Worm (Caenorhabditis elegans) whole organism, L1 larva: ENCODE results near the gene F59G1.4.
A peak's percentile ranks its signal among the peaks of the same experiment; 100 is the strongest.

Experiments used
- C34B4.2 ChIP-seq: sonication (generic microtip); optimal IDR thresholded peaks from 2 replicates; lab custom pipeline; 2017; ENCODE audit warnings: mild to moderate bottlenecking, missing genetic modification characterization, missing compliant biosample characterization
- alr-1 ChIP-seq: fragments of 200-800 bp; sonication (Bioruptor generic); optimal IDR thresholded peaks from 2 replicates; lab custom pipeline; 2018; ENCODE audit warnings: borderline replicate concordance, mild to moderate bottlenecking, missing genetic modification characterization, missing compliant biosample characterization
- aly-2 ChIP-seq: fragments of 150-350 bp; optimal IDR thresholded peaks from 2 replicates; lab custom pipeline; 2014; ENCODE audit warnings: missing biosample characterization, missing genetic modification characterization
- ama-1 ChIP-seq: fragments of 150-350 bp; optimal IDR thresholded peaks from 2 replicates; lab custom pipeline; 2014
- ceh-88 ChIP-seq: fragments of 200-800 bp; sonication (Bioruptor generic); IDR thresholded peaks from 2 replicates; pipeline ENCODE4 v1.3.6; 2022; ENCODE audit warnings: missing genetic modification characterization, missing compliant biosample characterization
- dsc-1 ChIP-seq: sonication (generic microtip); optimal IDR thresholded peaks from 2 replicates; lab custom pipeline; 2016; ENCODE audit warnings: mild to moderate bottlenecking, missing genetic modification characterization, missing compliant biosample characterization
- efl-1 ChIP-seq, 4 experiments: fragments of 150-350 bp; optimal IDR thresholded peaks in 3 of 4; peaks in 1 of 4; 1 replicate in 1 of 4; 2 replicates in 3 of 4; lab custom pipeline; 2014; ENCODE audit warnings: missing biosample characterization in 2 of 4, missing genetic modification characterization in 2 of 4, missing genetic modification reagents in 2 of 4
- efl-3 ChIP-seq: fragments of 200-800 bp; sonication (Bioruptor generic); optimal IDR thresholded peaks from 2 replicates; lab custom pipeline; 2018; ENCODE audit warnings: mild to moderate bottlenecking, missing genetic modification characterization, missing compliant biosample characterization
- egl-27 ChIP-seq, 2 experiments: fragments of 150-350 bp in 1 of 2; sonication (generic microtip); optimal IDR thresholded peaks; 3 replicates each; lab custom pipeline; 2017 to 2018; ENCODE audit warnings: missing biosample characterization in 2 of 2, missing genetic modification characterization in 2 of 2, missing genetic modification reagents in 2 of 2
- elt-2 ChIP-seq: sonication (generic microtip); optimal IDR thresholded peaks from 2 replicates; lab custom pipeline; 2016; ENCODE audit warnings: missing genetic modification characterization, mild to moderate bottlenecking, inconsistent platforms, missing compliant biosample characterization, missing genetic modification reagents
- elt-3 ChIP-seq, 6 experiments: fragments of 150-350 bp in 1 of 6; sonication (generic microtip); optimal IDR thresholded peaks; 2 replicates each; lab custom pipeline; 2017 to 2018; ENCODE audit warnings: missing biosample characterization in 6 of 6, missing genetic modification characterization in 6 of 6, inconsistent platforms in 1 of 6
- ets-5 ChIP-seq: fragments of 200-800 bp; sonication (Bioruptor generic); IDR thresholded peaks from 2 replicates; pipeline ENCODE4 v1.3.6; 2022; ENCODE audit warnings: missing genetic modification characterization, missing compliant biosample characterization
- fkh-10 ChIP-seq: sonication (generic microtip); optimal IDR thresholded peaks from 2 replicates; lab custom pipeline; 2017; ENCODE audit warnings: missing biosample characterization, missing genetic modification reagents, missing genetic modification characterization
- fkh-4 ChIP-seq: sonication (generic microtip); optimal IDR thresholded peaks from 2 replicates; lab custom pipeline; 2016; ENCODE audit warnings: missing compliant biosample characterization, missing genetic modification characterization, borderline replicate concordance
- fkh-8 ChIP-seq: sonication (generic microtip); optimal IDR thresholded peaks from 2 replicates; lab custom pipeline; 2016; ENCODE audit warnings: mild to moderate bottlenecking, missing genetic modification characterization, missing compliant biosample characterization
- grh-1 ChIP-seq: fragments of 200-800 bp; sonication (Bioruptor generic); IDR thresholded peaks from 2 replicates; pipeline ENCODE4 v1.3.6; 2022; ENCODE audit warnings: missing genetic modification reagents, missing genetic modification characterization, missing compliant biosample characterization
- hlh-17 ChIP-seq: fragments of 200-800 bp; sonication (Bioruptor generic); optimal IDR thresholded peaks from 2 replicates; lab custom pipeline; 2018; ENCODE audit warnings: missing genetic modification characterization, mild to moderate bottlenecking, missing compliant biosample characterization, moderate library complexity, borderline replicate concordance
- hlh-4 ChIP-seq: sonication (generic microtip); optimal IDR thresholded peaks from 2 replicates; lab custom pipeline; 2016; ENCODE audit warnings: mild to moderate bottlenecking, missing genetic modification characterization, missing compliant biosample characterization
- irx-1 ChIP-seq: sonication (generic microtip); optimal IDR thresholded peaks from 2 replicates; lab custom pipeline; 2016; ENCODE audit warnings: missing genetic modification characterization, missing compliant biosample characterization
- isw-1 ChIP-seq: fragments of 200-800 bp; sonication (Bioruptor generic); IDR thresholded peaks from 2 replicates; pipeline ENCODE4 v1.3.6; 2022; ENCODE audit warnings: missing genetic modification characterization, missing compliant biosample characterization
- lin-13 ChIP-seq: fragments of 150-350 bp; optimal IDR thresholded peaks from 2 replicates; lab custom pipeline; 2014; ENCODE audit warnings: missing biosample characterization, missing genetic modification reagents, missing genetic modification characterization
- lin-14 ChIP-seq: fragments of 200-800 bp; sonication (Bioruptor generic); optimal IDR thresholded peaks from 2 replicates; lab custom pipeline; 2018; ENCODE audit warnings: mild to moderate bottlenecking, missing genetic modification characterization, moderate library complexity, missing compliant biosample characterization
- lin-15B ChIP-seq: fragments of 150-350 bp; sonication (generic microtip); optimal IDR thresholded peaks from 3 replicates; lab custom pipeline; 2014; ENCODE audit warnings: missing biosample characterization, missing genetic modification characterization
- lin-39 ChIP-seq: fragments of 150-350 bp; optimal IDR thresholded peaks from 2 replicates; lab custom pipeline; 2014; ENCODE audit warnings: missing biosample characterization, missing genetic modification reagents, missing genetic modification characterization
- lir-3 ChIP-seq: sonication (generic microtip); optimal IDR thresholded peaks from 2 replicates; lab custom pipeline; 2016; ENCODE audit warnings: mild to moderate bottlenecking, missing genetic modification characterization, moderate library complexity, missing compliant biosample characterization; ENCODE audit not compliant: poor library complexity
- lsy-2 ChIP-seq, 2 experiments: fragments of 150-350 bp; optimal IDR thresholded peaks; 2 replicates each; lab custom pipeline; 2014; ENCODE audit warnings: missing biosample characterization in 2 of 2, missing genetic modification characterization in 2 of 2
- mab-9 ChIP-seq: fragments of 200-800 bp; sonication (Bioruptor generic); IDR thresholded peaks from 2 replicates; pipeline ENCODE4 v1.3.6; 2022; ENCODE audit warnings: missing genetic modification reagents, missing genetic modification characterization, missing compliant biosample characterization
- mdl-1 ChIP-seq, 2 experiments: fragments of 150-350 bp; optimal IDR thresholded peaks; 2 replicates each; lab custom pipeline; 2014 to 2017; ENCODE audit warnings: missing biosample characterization in 2 of 2, missing genetic modification characterization in 2 of 2, inconsistent platforms in 1 of 2
- mef-2 ChIP-seq: fragments of 150-350 bp; optimal IDR thresholded peaks from 2 replicates; lab custom pipeline; 2014; ENCODE audit warnings: missing biosample characterization, missing genetic modification characterization
- mep-1 ChIP-seq: fragments of 150-350 bp; optimal IDR thresholded peaks from 2 replicates; lab custom pipeline; 2014; ENCODE audit warnings: missing biosample characterization, missing genetic modification characterization
- nhr-12 ChIP-seq: sonication (generic microtip); optimal IDR thresholded peaks from 2 replicates; lab custom pipeline; 2017; ENCODE audit warnings: missing biosample characterization, missing genetic modification characterization
- nhr-19 ChIP-seq: fragments of 200-800 bp; sonication (Bioruptor generic); conservative IDR thresholded peaks from 2 replicates; pipeline ENCODE4 v1.3.6; 2022; ENCODE audit warnings: missing genetic modification characterization, missing compliant biosample characterization
- nhr-20 ChIP-seq: sonication (generic microtip); optimal IDR thresholded peaks from 2 replicates; lab custom pipeline; 2016; ENCODE audit warnings: mild to moderate bottlenecking, missing genetic modification characterization, missing compliant biosample characterization
- nhr-237 ChIP-seq: fragments of 150-350 bp; optimal IDR thresholded peaks from 2 replicates; lab custom pipeline; 2014; ENCODE audit warnings: missing biosample characterization, missing genetic modification characterization
- nhr-28 ChIP-seq: fragments of 150-350 bp; optimal IDR thresholded peaks from 2 replicates; lab custom pipeline; 2014; ENCODE audit warnings: missing biosample characterization, missing genetic modification characterization
- nhr-71 ChIP-seq: sonication (generic microtip); optimal IDR thresholded peaks from 2 replicates; lab custom pipeline; 2016; ENCODE audit warnings: mild to moderate bottlenecking, missing genetic modification characterization, moderate library complexity, missing compliant biosample characterization
- nhr-76 ChIP-seq: sonication (generic microtip); optimal IDR thresholded peaks from 2 replicates; lab custom pipeline; 2017; ENCODE audit warnings: missing biosample characterization, missing genetic modification characterization
- nhr-77 ChIP-seq: fragments of 150-350 bp; optimal IDR thresholded peaks from 2 replicates; lab custom pipeline; 2014; ENCODE audit warnings: missing biosample characterization, missing genetic modification characterization
- nhr-84 ChIP-seq: sonication (generic microtip); optimal IDR thresholded peaks from 2 replicates; lab custom pipeline; 2017; ENCODE audit warnings: missing biosample characterization, missing genetic modification characterization
- pax-3 ChIP-seq: fragments of 200-800 bp; sonication (Bioruptor generic); optimal IDR thresholded peaks from 2 replicates; lab custom pipeline; 2018; ENCODE audit warnings: mild to moderate bottlenecking, missing genetic modification characterization, moderate library complexity, missing compliant biosample characterization
- pqm-1 ChIP-seq: sonication (generic microtip); optimal IDR thresholded peaks from 3 replicates; lab custom pipeline; 2017; ENCODE audit warnings: missing biosample characterization, missing genetic modification characterization
- sox-4 ChIP-seq: sonication (generic microtip); optimal IDR thresholded peaks from 2 replicates; lab custom pipeline; 2016; ENCODE audit warnings: missing genetic modification characterization, missing compliant biosample characterization
- sup-37 ChIP-seq: fragments of 200-800 bp; sonication (Bioruptor generic); optimal IDR thresholded peaks from 2 replicates; lab custom pipeline; 2018; ENCODE audit warnings: mild to moderate bottlenecking, missing genetic modification characterization, missing compliant biosample characterization
- tbx-2 ChIP-seq: sonication (generic microtip); optimal IDR thresholded peaks from 2 replicates; lab custom pipeline; 2016; ENCODE audit warnings: missing genetic modification characterization, missing compliant biosample characterization
- tlp-1 ChIP-seq: fragments of 150-350 bp; optimal IDR thresholded peaks from 2 replicates; lab custom pipeline; 2014; ENCODE audit warnings: missing biosample characterization, missing genetic modification characterization
- unc-86 ChIP-seq: sonication (generic microtip); optimal IDR thresholded peaks from 2 replicates; lab custom pipeline; 2016; ENCODE audit warnings: missing genetic modification characterization, missing compliant biosample characterization
- unc-98 ChIP-seq: fragments of 200-800 bp; sonication (Bioruptor generic); IDR thresholded peaks from 2 replicates; pipeline ENCODE4 v1.3.6; 2022; ENCODE audit warnings: missing genetic modification characterization, missing compliant biosample characterization
- ztf-11 ChIP-seq, 2 experiments: sonication (generic microtip); optimal IDR thresholded peaks; 2 replicates each; lab custom pipeline; 2016 to 2017; ENCODE audit warnings: missing genetic modification characterization in 2 of 2, missing biosample characterization in 1 of 2, missing compliant biosample characterization in 1 of 2

Gene F59G1.4

ce11 chrII:5942593-5942992, 46.6 kb downstream of the F59G1.4 start, which contains the start of gene F28B12.1 (continued):
- TF ChIP-seq lin-13 (GFP tag; lab: Kevin White, UChicago) (no peak), elt-2 (tag; lab: Kevin White, UChicago) (no peak), C34B4.2 (no peak), pqm-1 (no peak), ama-1 (lab: Kevin White, UChicago) (no peak), nhr-28 (tag; lab: Kevin White, UChicago) (no peak), egl-27 (tag; optimal IDR thresholded peaks at IDR 0.05; lab: Kevin White, UChicago) (no peak), unc-98 (GFP tag; lab: Robert Waterston, UW) (no peak), lin-15B (tag; lab: Kevin White, UChicago) (no peak), grh-1 (no peak), ztf-11 (tag; optimal IDR thresholded peaks at IDR 0.05; lab: Kevin White, UChicago) (no peak), ceh-88 (GFP tag; lab: Robert Waterston, UW) (no peak), fkh-8 (peak; percentile 86), lin-14 (GFP tag; lab: Kevin White, UChicago) (peak; percentile 54), tlp-1 (no peak), elt-3 (tag; optimal IDR thresholded peaks at IDR 0.05; lab: Kevin White, UChicago) (no peak), nhr-237 (tag; lab: Kevin White, UChicago) (no peak), mab-9 (GFP tag; lab: Robert Waterston, UW) (no peak), lsy-2 (tag; optimal IDR thresholded peaks at IDR 0.05; lab: Kevin White, UChicago) (peak in 1 of 2 experiments; percentile 21), mdl-1 (tag; optimal IDR thresholded peaks at IDR 0.05; lab: Kevin White, UChicago) (no peak), hlh-4 (tag; lab: Kevin White, UChicago) (no peak), mef-2 (tag; lab: Kevin White, UChicago) (no peak), nhr-12 (no peak), nhr-77 (tag; lab: Kevin White, UChicago) (no peak), fkh-10 (no peak), ets-5 (GFP tag; lab: Robert Waterston, UW) (no peak), nhr-19 (GFP tag; lab: Robert Waterston, UW) (no peak), mep-1 (tag; lab: Kevin White, UChicago) (peak; percentile 44), sox-4 (tag; lab: Kevin White, UChicago) (no peak), isw-1 (GFP tag; lab: Robert Waterston, UW) (no peak), efl-3 (GFP tag; lab: Kevin White, UChicago) (no peak), lin-39 (tag; lab: Kevin White, UChicago) (no peak), pax-3 (tag; lab: Kevin White, UChicago) (no peak), tbx-2 (no peak), fkh-4 (tag; lab: Kevin White, UChicago) (no peak), nhr-71 (peak; percentile 43), nhr-84 (tag; lab: Kevin White, UChicago) (no peak), hlh-17 (GFP tag; lab: Kevin White, UChicago) (no peak), aly-2 (tag; lab: Kevin White, UChicago) (no peak), alr-1 (tag; lab: Kevin White, UChicago) (no peak), nhr-20 (tag; lab: Kevin White, UChicago) (no peak), lir-3 (no peak), unc-86 (no peak), efl-1 (optimal IDR thresholded peaks at IDR 0.05; lab: Kevin White, UChicago) (peak in 1 of 2 experiments; percentile 9), efl-1 (GFP tag; optimal IDR thresholded peaks at IDR 0.05 in 1 of 2; lab: Kevin White, UChicago) (no peak), sup-37 (GFP tag; lab: Kevin White, UChicago) (no peak), dsc-1 (tag; lab: Kevin White, UChicago) (peak; percentile 65), nhr-76 (no peak), irx-1 (tag; lab: Kevin White, UChicago) (no peak)
